Worm (Caenorhabditis elegans): ENCODE results near the gene R11A8.1.
A peak's percentile ranks its signal among the peaks of the same experiment; 100 is the strongest.

DNA sequence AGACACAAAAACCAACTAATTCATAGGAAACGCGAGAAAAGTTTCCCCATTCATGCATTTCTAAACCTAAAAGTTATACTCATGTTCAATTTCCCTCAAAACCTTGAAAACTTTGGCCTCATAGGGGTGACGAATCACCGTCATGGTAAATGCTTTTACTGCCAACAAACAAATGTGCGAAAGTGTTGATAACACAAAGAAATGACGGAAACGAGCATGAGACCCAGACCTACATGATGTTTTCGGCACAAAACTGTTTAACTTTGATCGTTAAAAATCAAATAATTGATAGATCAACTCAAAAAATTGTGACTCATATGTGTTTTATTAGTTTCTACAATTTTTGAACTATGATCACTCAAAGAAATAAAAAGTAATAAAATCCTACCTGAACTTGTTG lies 25.1 kb downstream of the R11A8.1 start:
- no peak for TF ChIP-seq F37D6.2 (tag; optimal IDR thresholded peaks at IDR 0.05)
- no peak for TF ChIP-seq zag-1 (tag; optimal IDR thresholded peaks at IDR 0.05)
- TF ChIP-seq daf-8 (GFP tag; IDR thresholded peaks at IDR 0.05): no peak
- TF ChIP-seq egl-27 (tag; optimal IDR thresholded peaks at IDR 0.05): no peak
- TF ChIP-seq lsy-2 (tag; optimal IDR thresholded peaks at IDR 0.05): peak in 1 of 2 experiments; percentile 23
- no peak for TF ChIP-seq unc-62 (GFP tag; optimal IDR thresholded peaks at IDR 0.05 in 1 of 2)
- no peak for TF ChIP-seq unc-62 (tag; optimal IDR thresholded peaks at IDR 0.05)

All from whole organism, L4 larva.